Worm (Caenorhabditis elegans) whole organism, mixed stage, embryonic: ENCODE results near the gene npr-9.

Experiments
- M03D4.4 ChIP-seq: sonication (generic microtip); optimal IDR thresholded peaks from 2 replicates; lab custom pipeline; 2017; ENCODE audit warnings: mild to moderate bottlenecking, missing genetic modification characterization, missing compliant biosample characterization
- bed-3 ChIP-seq: fragments of 200-800 bp; sonication (Bioruptor generic); optimal IDR thresholded peaks from 3 replicates; lab custom pipeline; 2018; ENCODE audit warnings: mild to moderate bottlenecking, missing genetic modification characterization, moderate library complexity, missing compliant biosample characterization
- blmp-1 ChIP-seq: fragments of 150-350 bp; optimal IDR thresholded peaks from 2 replicates; lab custom pipeline; 2014; ENCODE audit warnings: missing biosample characterization, missing genetic modification characterization
- ceh-39 ChIP-seq: fragments of 150-350 bp; optimal IDR thresholded peaks from 2 replicates; lab custom pipeline; 2014; ENCODE audit warnings: missing biosample characterization, missing genetic modification characterization
- ceh-83 ChIP-seq: fragments of 200-800 bp; sonication (Bioruptor generic); optimal IDR thresholded peaks from 2 replicates; lab custom pipeline; 2018; ENCODE audit warnings: mild to moderate bottlenecking, missing genetic modification characterization, missing compliant biosample characterization
- ces-1 ChIP-seq: fragments of 150-350 bp; optimal IDR thresholded peaks from 2 replicates; lab custom pipeline; 2014; ENCODE audit warnings: missing biosample characterization, missing genetic modification reagents, missing genetic modification characterization
- cnd-1 ChIP-seq: fragments of 200-800 bp; sonication (Bioruptor generic); optimal IDR thresholded peaks from 2 replicates; lab custom pipeline; 2018; ENCODE audit warnings: mild to moderate bottlenecking, missing genetic modification characterization, missing compliant biosample characterization
- drap-1 ChIP-seq: fragments of 200-800 bp; sonication (Bioruptor generic); optimal IDR thresholded peaks from 3 replicates; lab custom pipeline; 2018; ENCODE audit warnings: mild to moderate bottlenecking, missing genetic modification characterization, missing compliant biosample characterization
- elt-1 ChIP-seq: sonication (generic microtip); optimal IDR thresholded peaks from 2 replicates; lab custom pipeline; 2017; ENCODE audit warnings: missing genetic modification characterization, mild to moderate bottlenecking, missing compliant biosample characterization, antibody characterized with exemption, moderate library complexity, borderline replicate concordance; ENCODE audit not compliant: insufficient read depth
- elt-3 ChIP-seq: fragments of 150-350 bp; optimal IDR thresholded peaks from 2 replicates; lab custom pipeline; 2014; ENCODE audit warnings: missing biosample characterization, missing genetic modification characterization
- flh-1 ChIP-seq: fragments of 200-800 bp; sonication (Bioruptor generic); optimal IDR thresholded peaks from 2 replicates; lab custom pipeline; 2018; ENCODE audit warnings: mild to moderate bottlenecking, missing genetic modification characterization, moderate library complexity, missing compliant biosample characterization
- ham-2 ChIP-seq: fragments of 200-800 bp; sonication (Bioruptor generic); optimal IDR thresholded peaks from 2 replicates; lab custom pipeline; 2018; ENCODE audit warnings: mild to moderate bottlenecking, missing genetic modification characterization, missing compliant biosample characterization
- lin-13 ChIP-seq: fragments of 150-350 bp; optimal IDR thresholded peaks from 2 replicates; lab custom pipeline; 2014; ENCODE audit warnings: missing biosample characterization, missing genetic modification characterization
- lin-32 ChIP-seq: fragments of 200-800 bp; sonication (Bioruptor generic); optimal IDR thresholded peaks from 2 replicates; lab custom pipeline; 2018; ENCODE audit warnings: mild to moderate bottlenecking, missing genetic modification characterization, missing compliant biosample characterization
- lsy-2 ChIP-seq: fragments of 150-350 bp; optimal IDR thresholded peaks from 2 replicates; lab custom pipeline; 2014; ENCODE audit warnings: missing biosample characterization, missing genetic modification characterization
- mep-1 ChIP-seq: fragments of 150-350 bp; optimal IDR thresholded peaks from 2 replicates; lab custom pipeline; 2017; ENCODE audit warnings: missing biosample characterization, missing genetic modification reagents, missing genetic modification characterization, inconsistent platforms
- mls-2 ChIP-seq: sonication (generic microtip); optimal IDR thresholded peaks from 2 replicates; lab custom pipeline; 2016; ENCODE audit warnings: mild to moderate bottlenecking, missing genetic modification characterization, moderate library complexity, missing compliant biosample characterization
- nhr-2 ChIP-seq: fragments of 150-350 bp; optimal IDR thresholded peaks from 2 replicates; lab custom pipeline; 2014; ENCODE audit warnings: missing biosample characterization, missing genetic modification characterization
- nhr-237 ChIP-seq: fragments of 150-350 bp; optimal IDR thresholded peaks from 2 replicates; lab custom pipeline; 2014; ENCODE audit warnings: missing biosample characterization, missing genetic modification characterization
- nhr-28 ChIP-seq: fragments of 150-350 bp; optimal IDR thresholded peaks from 2 replicates; lab custom pipeline; 2014; ENCODE audit warnings: missing biosample characterization, missing genetic modification characterization
- nhr-76 ChIP-seq: sonication (generic microtip); optimal IDR thresholded peaks from 2 replicates; lab custom pipeline; 2017; ENCODE audit warnings: missing biosample characterization, missing genetic modification characterization
- pha-4 ChIP-seq: fragments of 150-350 bp; optimal IDR thresholded peaks from 2 replicates; lab custom pipeline; 2018; ENCODE audit warnings: missing biosample characterization, missing genetic modification reagents, missing genetic modification characterization
- sem-2 ChIP-seq: fragments of 200-800 bp; sonication (Bioruptor generic); optimal IDR thresholded peaks from 2 replicates; lab custom pipeline; 2018; ENCODE audit warnings: mild to moderate bottlenecking, missing genetic modification characterization, missing compliant biosample characterization
- snpc-4 ChIP-seq: fragments of 150-350 bp; optimal IDR thresholded peaks from 2 replicates; lab custom pipeline; 2014; ENCODE audit warnings: missing biosample characterization, missing genetic modification characterization
- sptf-1 ChIP-seq: sonication (generic microtip); optimal IDR thresholded peaks from 2 replicates; lab custom pipeline; 2017; ENCODE audit warnings: mild to moderate bottlenecking, missing genetic modification characterization, moderate library complexity, missing compliant biosample characterization
- tbx-8 ChIP-seq: fragments of 200-800 bp; sonication (Bioruptor generic); optimal IDR thresholded peaks from 2 replicates; lab custom pipeline; 2018; ENCODE audit warnings: mild to moderate bottlenecking, missing genetic modification characterization, moderate library complexity, missing compliant biosample characterization
- unc-120 ChIP-seq: sonication (generic microtip); optimal IDR thresholded peaks from 2 replicates; lab custom pipeline; 2017; ENCODE audit warnings: missing genetic modification characterization, missing compliant biosample characterization; ENCODE audit not compliant: poor library complexity, severe bottlenecking
- unc-39 ChIP-seq: fragments of 150-350 bp; optimal IDR thresholded peaks from 2 replicates; lab custom pipeline; 2014; ENCODE audit warnings: missing biosample characterization, missing genetic modification characterization
- unc-62 ChIP-seq: fragments of 150-350 bp; optimal IDR thresholded peaks from 2 replicates; lab custom pipeline; 2014; ENCODE audit warnings: missing biosample characterization, missing genetic modification reagents, missing genetic modification characterization
- zip-8 ChIP-seq: fragments of 150-350 bp; optimal IDR thresholded peaks from 2 replicates; lab custom pipeline; 2014; ENCODE audit warnings: missing biosample characterization, missing genetic modification characterization
- ztf-11 ChIP-seq: fragments of 150-350 bp; optimal IDR thresholded peaks from 2 replicates; lab custom pipeline; 2014; ENCODE audit warnings: missing biosample characterization, missing genetic modification characterization

Gene npr-9

DNA sequence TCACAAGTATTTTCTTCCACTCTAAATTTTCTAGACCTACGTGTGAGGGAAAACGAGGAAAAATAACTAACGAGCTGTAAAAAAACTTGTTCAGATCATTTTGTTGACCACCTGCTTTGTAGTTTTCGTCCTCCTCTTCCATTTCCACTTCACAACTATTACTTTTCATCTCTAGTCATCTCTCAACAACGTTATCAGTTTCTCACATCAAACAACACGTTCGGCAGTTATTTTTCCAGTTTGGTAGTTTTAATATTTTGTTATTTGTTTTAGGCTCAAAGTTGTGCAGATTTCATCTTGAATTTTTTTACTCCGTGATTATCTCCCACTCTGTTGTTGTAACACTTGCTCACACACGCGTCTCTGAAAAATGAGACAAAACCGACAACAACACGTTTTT, 37.6 kb downstream of the npr-9 start:
- TF ChIP-seq elt-1 (tag; lab: Kevin White, UChicago) (no peak), snpc-4 (tag; lab: Kevin White, UChicago) (no peak), lin-32 (GFP tag; lab: Kevin White, UChicago) (no peak), unc-39 (tag; lab: Kevin White, UChicago) (no peak), lsy-2 (tag; lab: Kevin White, UChicago) (no peak), ceh-39 (tag; lab: Kevin White, UChicago) (no peak), unc-120 (no peak), unc-62 (GFP tag; lab: Kevin White, UChicago) (no peak), sptf-1 (tag; lab: Kevin White, UChicago) (no peak), tbx-8 (no peak), ces-1 (no peak), nhr-76 (tag; lab: Kevin White, UChicago) (no peak), ham-2 (no peak), drap-1 (no peak), flh-1 (GFP tag; lab: Kevin White, UChicago) (no peak), elt-3 (tag; lab: Kevin White, UChicago) (no peak), ceh-83 (GFP tag; lab: Kevin White, UChicago) (no peak), nhr-237 (no peak), M03D4.4 (tag; lab: Kevin White, UChicago) (no peak)

DNA sequence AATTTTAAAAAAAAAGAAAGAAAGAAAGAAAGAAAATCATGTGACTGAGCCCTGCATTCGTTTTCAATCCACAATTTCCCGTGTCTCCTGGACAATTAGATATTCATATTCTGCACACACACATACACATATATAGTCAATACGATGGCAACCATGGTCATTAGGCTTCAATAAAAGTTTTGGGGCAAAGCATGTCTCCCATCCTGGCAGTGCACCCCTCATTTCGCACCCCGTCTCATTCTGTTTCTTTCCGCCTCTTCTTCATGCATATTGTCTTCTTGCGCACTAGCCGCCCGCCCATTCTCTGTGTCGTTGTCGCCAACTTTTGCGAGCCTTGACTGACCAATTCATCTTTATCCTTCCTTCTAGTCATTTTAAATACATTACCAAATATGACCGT, 38.1 kb downstream of the npr-9 start:
- no peak for TF ChIP-seq pha-4
- peak; percentile 60 for TF ChIP-seq ces-1
- TF ChIP-seq sptf-1 (tag; lab: Kevin White, UChicago) = peak; percentile 37

DNA sequence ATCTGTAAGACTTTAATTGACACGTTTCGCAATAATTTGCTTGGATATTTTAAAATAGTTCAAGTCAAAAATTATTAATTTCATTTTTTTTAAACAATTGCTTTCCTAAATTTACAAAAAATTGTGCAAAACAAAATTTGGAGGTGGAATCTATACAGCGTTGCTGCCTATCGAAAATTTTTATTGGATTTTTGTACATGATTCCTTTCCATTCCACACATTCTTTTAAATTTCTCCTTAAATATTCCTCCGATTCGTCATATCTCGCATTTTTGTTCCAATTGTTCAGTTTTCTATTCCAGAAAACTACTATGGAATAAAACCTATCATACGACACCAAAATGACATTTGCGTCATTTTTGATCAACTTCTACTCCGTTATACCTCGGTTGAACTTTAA, 38.9 kb downstream of the npr-9 start, which contains the start of gene ttyh-1:
ttyh-1 (plus strand) TSS at position 301 of the 400 bp plus-strand sequence.
- TF ChIP-seq sem-2 (GFP tag; lab: Kevin White, UChicago) (no peak), unc-62 (GFP tag; lab: Kevin White, UChicago) (no peak), elt-1 (tag; lab: Kevin White, UChicago) (no peak), mls-2 (tag; lab: Kevin White, UChicago) (no peak), unc-39 (tag; lab: Kevin White, UChicago) (no peak), ceh-39 (tag; lab: Kevin White, UChicago) (no peak), ham-2 (no peak), pha-4 (no peak), drap-1 (no peak), ceh-83 (GFP tag; lab: Kevin White, UChicago) (no peak), elt-3 (tag; lab: Kevin White, UChicago) (no peak), unc-120 (no peak), nhr-28 (no peak), ztf-11 (no peak), nhr-76 (tag; lab: Kevin White, UChicago) (no peak), snpc-4 (tag; lab: Kevin White, UChicago) (no peak), cnd-1 (tag; lab: Kevin White, UChicago) (no peak), sptf-1 (tag; lab: Kevin White, UChicago) (no peak), nhr-2 (tag; lab: Kevin White, UChicago) (no peak)
- TF ChIP-seq, all 35 proteins: peak for 0

DNA sequence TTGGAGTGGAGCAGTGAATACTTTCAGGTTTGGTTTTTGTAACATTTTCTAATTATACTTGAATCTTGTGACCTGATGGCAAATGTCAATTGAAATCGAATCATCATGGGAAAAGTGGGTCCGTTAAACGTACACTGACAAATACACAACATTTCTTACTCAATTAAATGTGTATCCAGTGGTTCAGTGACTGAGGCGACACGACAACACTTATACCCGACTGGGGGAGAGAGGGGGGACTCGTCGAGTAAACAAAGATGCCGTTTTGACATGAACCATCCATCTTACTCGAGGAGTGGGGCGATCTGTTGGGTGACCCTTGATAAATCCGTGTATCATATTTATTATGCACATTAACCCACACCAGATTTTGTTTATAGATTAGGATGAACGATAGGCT, 39.3 kb downstream of the npr-9 start:
- TF ChIP-seq elt-1 (tag; lab: Kevin White, UChicago) (no peak), ces-1 (peak; percentile 87), lin-13 (tag; lab: Kevin White, UChicago) (no peak), lin-32 (GFP tag; lab: Kevin White, UChicago) (no peak), ztf-11 (no peak), pha-4 (peak; percentile 43), lsy-2 (tag; lab: Kevin White, UChicago) (no peak), mep-1 (tag; lab: Kevin White, UChicago) (peak; percentile 30), sptf-1 (tag; lab: Kevin White, UChicago) (no peak), blmp-1 (tag; lab: Kevin White, UChicago) (no peak), drap-1 (no peak), snpc-4 (tag; lab: Kevin White, UChicago) (no peak), ceh-39 (tag; lab: Kevin White, UChicago) (no peak), M03D4.4 (tag; lab: Kevin White, UChicago) (no peak), ham-2 (no peak), zip-8 (tag; lab: Kevin White, UChicago) (no peak), nhr-2 (tag; lab: Kevin White, UChicago) (no peak), unc-62 (GFP tag; lab: Kevin White, UChicago) (peak; percentile 88), cnd-1 (tag; lab: Kevin White, UChicago) (no peak), unc-120 (peak; percentile 4), flh-1 (GFP tag; lab: Kevin White, UChicago) (no peak), bed-3 (no peak)
- TF ChIP-seq, all 35 proteins: peak for 5
